Worm (Caenorhabditis elegans) whole organism, young adult: Measurements from ENCODE around the gene ZC262.13.

Source experiments
- F22D6.2 ChIP-seq: sonication (generic microtip); optimal IDR thresholded peaks from 2 replicates; lab custom pipeline; 2016; ENCODE audit warnings: mild to moderate bottlenecking, missing genetic modification characterization, missing compliant biosample characterization
- F52B5.7 ChIP-seq: sonication (generic microtip); optimal IDR thresholded peaks from 2 replicates; lab custom pipeline; 2016; ENCODE audit warnings: mild to moderate bottlenecking, missing genetic modification characterization, missing compliant biosample characterization
- K12H6.12 ChIP-seq: fragments of 200-800 bp; sonication (Bioruptor generic); optimal IDR thresholded peaks from 2 replicates; lab custom pipeline; 2018; ENCODE audit warnings: mild to moderate bottlenecking, missing genetic modification characterization, missing compliant biosample characterization
- Y53G8AR.9 ChIP-seq: fragments of 200-800 bp; sonication (Bioruptor generic); conservative IDR thresholded peaks from 2 replicates; pipeline ENCODE4 v1.3.6; 2022; ENCODE audit warnings: missing genetic modification reagents, missing genetic modification characterization, missing compliant biosample characterization
- Y56A3A.18 ChIP-seq: fragments of 200-800 bp; sonication (Bioruptor generic); IDR thresholded peaks from 2 replicates; pipeline ENCODE4 v1.3.6; 2022; ENCODE audit warnings: missing genetic modification reagents, missing genetic modification characterization, missing compliant biosample characterization
- atf-7 ChIP-seq: sonication (generic microtip); optimal IDR thresholded peaks from 2 replicates; lab custom pipeline; 2017; ENCODE audit warnings: mild to moderate bottlenecking, missing genetic modification characterization, missing compliant biosample characterization
- cebp-2 ChIP-seq: fragments of 200-800 bp; sonication (Bioruptor generic); IDR thresholded peaks from 2 replicates; pipeline ENCODE4 v1.3.6; 2022; ENCODE audit warnings: missing genetic modification characterization, missing compliant biosample characterization
- ceh-27 ChIP-seq: fragments of 200-800 bp; sonication (Bioruptor generic); optimal IDR thresholded peaks from 2 replicates; lab custom pipeline; 2018; ENCODE audit warnings: mild to moderate bottlenecking, missing genetic modification characterization, moderate library complexity, missing compliant biosample characterization
- ceh-58 ChIP-seq: fragments of 200-800 bp; sonication (Bioruptor generic); IDR thresholded peaks from 2 replicates; pipeline ENCODE4 v1.3.6; 2022; ENCODE audit warnings: missing genetic modification characterization, missing compliant biosample characterization
- ceh-79 ChIP-seq: sonication (generic microtip); optimal IDR thresholded peaks from 2 replicates; lab custom pipeline; 2017; ENCODE audit warnings: mild to moderate bottlenecking, missing genetic modification characterization, missing compliant biosample characterization
- ceh-91 ChIP-seq: fragments of 200-800 bp; sonication (Bioruptor generic); IDR thresholded peaks from 2 replicates; pipeline ENCODE4 v1.3.6; 2022; ENCODE audit warnings: missing genetic modification reagents, missing genetic modification characterization, missing compliant biosample characterization
- chd-7 ChIP-seq: sonication (generic microtip); optimal IDR thresholded peaks from 2 replicates; lab custom pipeline; 2016; ENCODE audit warnings: mild to moderate bottlenecking, missing genetic modification characterization, moderate library complexity, missing compliant biosample characterization
- die-1 ChIP-seq: sonication (generic microtip); optimal IDR thresholded peaks from 2 replicates; lab custom pipeline; 2016; ENCODE audit warnings: missing genotype, mild to moderate bottlenecking, missing genetic modification characterization, missing compliant biosample characterization
- hmg-1.2 ChIP-seq: fragments of 200-800 bp; sonication (Bioruptor generic); IDR thresholded peaks from 2 replicates; pipeline ENCODE4 v1.3.6; 2022; ENCODE audit warnings: missing genetic modification reagents, missing genetic modification characterization, missing compliant biosample characterization
- hmg-20 ChIP-seq: fragments of 200-800 bp; sonication (Bioruptor generic); IDR thresholded peaks from 2 replicates; pipeline ENCODE4 v1.3.6; 2022; ENCODE audit warnings: missing genetic modification reagents, missing genetic modification characterization, missing compliant biosample characterization
- hrde-1 ChIP-seq: sonication (generic microtip); optimal IDR thresholded peaks from 2 replicates; lab custom pipeline; 2016; ENCODE audit warnings: missing genetic modification characterization, mild to moderate bottlenecking, missing compliant biosample characterization, moderate library complexity, missing genotype, missing genetic modification reagents, borderline replicate concordance
- lag-1 ChIP-seq: fragments of 200-800 bp; sonication (Bioruptor generic); IDR thresholded peaks from 2 replicates; pipeline ENCODE4 v1.3.6; 2022; ENCODE audit warnings: missing genetic modification reagents, missing genetic modification characterization, missing compliant biosample characterization
- lin-26 ChIP-seq: fragments of 200-800 bp; sonication (Bioruptor generic); IDR thresholded peaks from 2 replicates; pipeline ENCODE4 v1.3.6; 2022; ENCODE audit warnings: missing genetic modification reagents, missing genetic modification characterization, missing compliant biosample characterization
- lin-35 ChIP-seq, 3 experiments: fragments of 150-350 bp in 2 of 3; sonication (generic microtip) in 1 of 3; optimal IDR thresholded peaks; 2 replicates each; lab custom pipeline; 2014 to 2018; ENCODE audit warnings: missing biosample characterization in 3 of 3, missing genetic modification characterization in 3 of 3, missing genetic modification reagents in 3 of 3
- lin-40 ChIP-seq: sonication (generic microtip); optimal IDR thresholded peaks from 2 replicates; lab custom pipeline; 2016; ENCODE audit warnings: missing genetic modification characterization, mild to moderate bottlenecking, missing compliant biosample characterization, missing genotype, missing genetic modification reagents
- lin-54 ChIP-seq: fragments of 200-800 bp; sonication (Bioruptor generic); optimal IDR thresholded peaks from 2 replicates; lab custom pipeline; 2018; ENCODE audit warnings: mild to moderate bottlenecking, missing genetic modification characterization, missing compliant biosample characterization
- madf-3 ChIP-seq: fragments of 200-800 bp; sonication (Bioruptor generic); IDR thresholded peaks from 2 replicates; pipeline ENCODE4 v1.3.6; 2022; ENCODE audit warnings: missing genetic modification reagents, missing genetic modification characterization, missing compliant biosample characterization
- madf-8 ChIP-seq: fragments of 200-800 bp; sonication (Bioruptor generic); conservative IDR thresholded peaks from 2 replicates; pipeline ENCODE4 v1.3.6; 2022; ENCODE audit warnings: missing genetic modification reagents, missing genetic modification characterization, missing compliant biosample characterization
- nfyb-1 ChIP-seq: fragments of 200-800 bp; sonication (Bioruptor generic); IDR thresholded peaks from 2 replicates; pipeline ENCODE4 v1.3.6; 2022; ENCODE audit warnings: missing genetic modification reagents, missing genetic modification characterization, missing compliant biosample characterization
- nhr-120 ChIP-seq: fragments of 200-800 bp; sonication (Bioruptor generic); IDR thresholded peaks from 2 replicates; pipeline ENCODE4 v1.3.6; 2022; ENCODE audit warnings: missing genetic modification characterization, missing compliant biosample characterization
- nhr-27 ChIP-seq: fragments of 200-800 bp; sonication (Bioruptor generic); optimal IDR thresholded peaks from 2 replicates; lab custom pipeline; 2018; ENCODE audit warnings: mild to moderate bottlenecking, missing genetic modification characterization, moderate library complexity, missing compliant biosample characterization
- pha-4 ChIP-seq: fragments of 150-350 bp; sonication (generic microtip); optimal IDR thresholded peaks from 2 replicates; lab custom pipeline; 2014; ENCODE audit warnings: missing biosample characterization, missing genetic modification reagents, missing genetic modification characterization
- tbp1 ChIP-seq: fragments of 200-800 bp; sonication (Bioruptor generic); optimal IDR thresholded peaks from 2 replicates; lab custom pipeline; 2018; ENCODE audit warnings: mild to moderate bottlenecking, missing genetic modification characterization, missing compliant biosample characterization
- xnd-1 ChIP-seq: sonication (generic microtip); optimal IDR thresholded peaks from 2 replicates; lab custom pipeline; 2016; ENCODE audit warnings: missing genotype, missing genetic modification reagents, missing genetic modification characterization, missing compliant biosample characterization
- zim-3 ChIP-seq: sonication (generic microtip); optimal IDR thresholded peaks from 2 replicates; lab custom pipeline; 2017; ENCODE audit warnings: mild to moderate bottlenecking, missing genetic modification characterization, moderate library complexity, missing compliant biosample characterization
- ztf-22 ChIP-seq: fragments of 200-800 bp; sonication (Bioruptor generic); optimal IDR thresholded peaks from 2 replicates; lab custom pipeline; 2018; ENCODE audit warnings: mild to moderate bottlenecking, missing genetic modification characterization, moderate library complexity, missing compliant biosample characterization
- ztf-26 ChIP-seq: sonication (generic microtip); optimal IDR thresholded peaks from 2 replicates; lab custom pipeline; 2017; ENCODE audit warnings: missing genetic modification characterization, missing compliant biosample characterization
- ztf-28 ChIP-seq: fragments of 200-800 bp; sonication (Bioruptor generic); IDR thresholded peaks from 2 replicates; pipeline ENCODE4 v1.3.6; 2022; ENCODE audit warnings: missing genetic modification reagents, missing genetic modification characterization, missing compliant biosample characterization
- ztf-6 ChIP-seq: fragments of 200-800 bp; sonication (Bioruptor generic); IDR thresholded peaks from 2 replicates; pipeline ENCODE4 v1.3.6; 2022; ENCODE audit warnings: missing genetic modification reagents, missing genetic modification characterization, missing compliant biosample characterization

Gene ZC262.13

DNA sequence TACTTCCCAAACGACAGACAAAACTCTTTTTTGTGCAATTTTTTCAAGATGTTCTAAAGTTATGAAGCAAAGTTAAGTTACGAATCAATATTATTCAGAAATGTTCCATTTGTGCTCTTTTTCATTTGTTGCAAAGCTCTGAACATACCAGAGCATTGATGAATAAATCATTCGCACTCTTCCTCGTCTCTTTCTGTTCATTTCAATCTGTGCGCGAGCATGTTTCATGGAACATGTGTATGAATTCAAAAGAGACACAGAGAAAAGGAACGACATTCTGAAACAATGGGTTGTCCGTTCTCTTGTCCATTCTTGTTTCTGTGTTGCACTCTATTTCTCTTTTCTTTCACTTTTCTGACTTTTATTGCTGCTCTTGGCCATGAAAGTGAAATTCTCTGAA lies 45.7 kb upstream of the ZC262.13 start:
- TF ChIP-seq nhr-120 (GFP tag; lab: Robert Waterston, UW) (no peak), lin-40 (no peak)

DNA sequence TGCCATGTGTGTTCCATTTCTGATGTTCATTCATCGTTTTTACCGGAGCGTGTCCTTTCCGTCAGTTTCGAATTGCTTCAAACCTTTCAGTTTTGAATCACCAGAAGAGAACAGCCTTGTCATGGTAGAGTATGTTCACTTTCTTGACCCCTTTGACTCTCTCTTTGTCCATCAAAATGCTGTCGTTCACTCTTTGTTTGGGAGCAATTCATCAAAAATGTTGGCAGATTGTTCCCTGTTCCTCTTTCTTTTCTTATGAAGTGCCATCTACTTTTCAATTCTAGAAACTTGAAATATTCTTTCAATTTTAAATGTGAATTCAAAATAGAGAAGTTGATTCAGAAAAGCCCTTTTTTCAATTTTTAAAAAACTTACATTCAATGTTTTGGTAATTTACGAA lies 44.7 kb upstream of the ZC262.13 start:
- TF ChIP-seq lin-54 (no peak), F22D6.2 (tag; lab: Kevin White, UChicago) (no peak), K12H6.12 (tag; lab: Kevin White, UChicago) (no peak), pha-4 (tag; lab: Kevin White, UChicago) (no peak), zim-3 (tag; lab: Kevin White, UChicago) (no peak), die-1 (tag; lab: Kevin White, UChicago) (no peak), ztf-28 (GFP tag; lab: Robert Waterston, UW) (no peak), lin-26 (GFP tag; lab: Robert Waterston, UW) (no peak), lag-1 (no peak), ceh-27 (no peak), madf-8 (GFP tag; lab: Robert Waterston, UW) (no peak), nfyb-1 (GFP tag; lab: Robert Waterston, UW) (no peak), atf-7 (tag; lab: Kevin White, UChicago) (no peak)

DNA sequence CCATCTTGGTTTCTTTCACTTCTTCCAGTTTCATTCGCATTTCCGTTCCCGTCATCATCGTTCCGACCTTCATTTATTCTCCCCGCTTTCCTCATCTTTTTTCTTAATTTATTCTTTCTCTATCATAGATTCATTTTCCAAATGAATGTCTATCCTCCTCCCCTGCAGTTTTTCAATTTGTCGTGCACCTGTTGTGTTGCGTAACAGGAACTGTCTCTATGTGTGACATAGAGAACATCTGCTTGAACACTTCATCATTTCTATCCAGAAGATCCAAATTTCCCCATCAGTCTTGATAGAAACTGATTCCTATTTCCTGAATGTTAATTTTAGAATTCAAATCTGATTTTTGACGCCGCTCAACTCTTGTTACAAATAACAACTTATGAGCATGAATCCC lies 42.5 kb upstream of the ZC262.13 start:
- TF ChIP-seq ztf-6 (GFP tag; lab: Robert Waterston, UW) (no peak), nhr-27 (no peak), xnd-1 (tag; lab: Kevin White, UChicago) (no peak), ceh-58 (no peak), lin-40 (no peak), hmg-20 (GFP tag; lab: Robert Waterston, UW) (no peak), cebp-2 (GFP tag; lab: Robert Waterston, UW) (no peak), chd-7 (tag; lab: Kevin White, UChicago) (no peak), hrde-1 (no peak), nfyb-1 (GFP tag; lab: Robert Waterston, UW) (no peak)

DNA sequence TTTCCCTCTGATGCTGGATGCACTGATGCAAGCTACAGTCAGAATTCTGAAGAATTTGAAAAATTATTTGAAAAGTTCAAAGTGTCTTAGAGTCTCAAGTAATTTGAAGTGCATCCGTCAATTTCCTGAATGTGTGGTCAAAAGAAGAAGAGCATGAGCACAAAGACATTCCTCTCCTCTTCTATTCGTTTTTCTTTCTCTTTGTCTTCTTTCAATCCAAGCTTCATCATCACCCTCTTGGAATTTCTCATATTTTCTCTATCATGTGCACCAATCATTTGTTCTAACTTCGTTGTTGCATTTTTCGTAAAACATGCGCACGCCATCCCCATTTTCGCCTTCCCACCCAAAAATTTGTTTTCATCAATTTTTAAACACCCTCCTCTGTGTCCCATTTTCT lies 40.0 kb upstream of the ZC262.13 start:
- TF ChIP-seq madf-3 (GFP tag; lab: Robert Waterston, UW) (no peak), ceh-27 (peak; percentile 18)

DNA sequence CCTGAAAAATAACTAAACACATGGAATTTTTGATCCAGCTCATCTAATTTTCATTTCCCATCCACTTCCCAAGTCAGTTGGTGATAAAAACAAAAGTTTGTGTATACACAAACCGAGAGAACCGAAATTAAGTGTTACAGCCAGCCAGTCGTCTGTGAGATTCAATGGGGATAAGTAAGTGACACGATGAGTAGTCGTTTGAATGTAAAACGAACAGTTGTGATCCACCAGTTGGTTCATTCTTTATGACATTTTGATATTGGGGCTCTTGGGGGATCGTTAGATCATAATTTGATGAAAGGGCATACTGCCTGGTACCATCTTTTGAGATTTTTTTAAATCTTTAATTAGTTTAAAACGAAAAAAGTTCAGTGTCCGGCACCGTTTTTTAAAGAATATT lies 39.2 kb upstream of the ZC262.13 start:
- no peak for TF ChIP-seq F52B5.7 (tag; lab: Kevin White, UChicago)
- no peak for TF ChIP-seq ceh-79 (tag; lab: Kevin White, UChicago)
- TF ChIP-seq ceh-27: no peak
- no peak for TF ChIP-seq ztf-22 (GFP tag; lab: Kevin White, UChicago)
- no peak for TF ChIP-seq lin-35 (GFP tag; optimal IDR thresholded peaks at IDR 0.05; lab: Kevin White, UChicago)
- TF ChIP-seq Y53G8AR.9: no peak
- TF ChIP-seq tbp1 (GFP tag; lab: Kevin White, UChicago): no peak
- TF ChIP-seq ztf-26 (tag; lab: Kevin White, UChicago): no peak
- no peak for TF ChIP-seq lin-54
- no peak for TF ChIP-seq ceh-91 (GFP tag; lab: Robert Waterston, UW)

DNA sequence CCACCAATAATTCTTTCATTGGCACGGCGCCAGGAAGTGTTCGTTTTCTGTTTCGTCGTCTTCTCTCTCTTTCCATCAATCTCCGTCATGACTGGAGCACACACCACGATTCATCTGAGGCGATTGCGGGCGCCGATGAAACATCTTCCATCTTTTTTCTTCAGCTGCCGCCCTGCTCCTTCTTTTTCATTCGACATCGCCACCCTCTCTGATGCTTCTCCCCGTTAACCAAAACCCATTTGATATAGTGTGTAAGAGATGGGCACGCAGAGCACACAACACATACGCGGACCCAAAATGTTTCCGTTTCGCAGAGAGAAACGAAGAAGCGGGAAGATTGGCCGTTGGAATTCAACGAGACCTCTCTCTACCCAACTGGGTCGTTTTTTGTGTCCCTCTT lies 38.5 kb upstream of the ZC262.13 start:
- 0 out of 2 replicates have a peak, but pooled peaks have one; percentile 15 for TF ChIP-seq hmg-1.2 (GFP tag; lab: Robert Waterston, UW)
- no peak for TF ChIP-seq Y56A3A.18 (GFP tag; lab: Robert Waterston, UW)
- TF ChIP-seq K12H6.12 (tag; lab: Kevin White, UChicago): peak; percentile 46
